Worm (Caenorhabditis elegans) whole organism, L4 larva: ENCODE results near the gene Y53F4B.43.
A peak's percentile ranks its signal among the peaks of the same experiment; 100 is the strongest.

Experiments used
- F26F4.8 ChIP-seq: fragments of 200-800 bp; sonication (Bioruptor generic); conservative IDR thresholded peaks from 2 replicates; pipeline ENCODE4 v1.3.6; 2022; ENCODE audit warnings: missing genetic modification characterization, missing compliant biosample characterization
- F44E2.7 ChIP-seq: fragments of 200-800 bp; sonication (Bioruptor generic); IDR thresholded peaks from 2 replicates; pipeline ENCODE4 v2.1.2; 2022; ENCODE audit warnings: missing genetic modification characterization, missing compliant biosample characterization
- F49E8.2 ChIP-seq: sonication (generic microtip); optimal IDR thresholded peaks from 2 replicates; lab custom pipeline; 2016; ENCODE audit warnings: missing compliant biosample characterization, mild to moderate bottlenecking, missing genetic modification characterization, borderline replicate concordance
- T26A8.4 ChIP-seq: fragments of 200-800 bp; sonication (Bioruptor generic); IDR thresholded peaks from 2 replicates; pipeline ENCODE4 v1.3.6; 2022; ENCODE audit warnings: missing genetic modification characterization, missing compliant biosample characterization
- aha-1 ChIP-seq: fragments of 150-350 bp; peaks from one replicate; lab custom pipeline; 2014; ENCODE audit warnings: missing biosample characterization, missing genetic modification characterization
- aly-2 ChIP-seq: sonication (generic microtip); optimal IDR thresholded peaks from 2 replicates; lab custom pipeline; 2018; ENCODE audit warnings: missing biosample characterization, missing genetic modification characterization
- arid-1 ChIP-seq: fragments of 200-800 bp; sonication (Bioruptor generic); conservative IDR thresholded peaks from 2 replicates; pipeline ENCODE4 v1.3.6; 2022; ENCODE audit warnings: missing genetic modification reagents, missing genetic modification characterization, missing compliant biosample characterization
- ceh-20 ChIP-seq: fragments of 200-800 bp; sonication (Bioruptor generic); IDR thresholded peaks from 2 replicates; pipeline ENCODE4 v1.3.6; 2022; ENCODE audit warnings: missing genetic modification reagents, missing genetic modification characterization, missing compliant biosample characterization
- ceh-44 ChIP-seq: fragments of 200-800 bp; sonication (Bioruptor generic); IDR thresholded peaks from 2 replicates; pipeline ENCODE4 v1.3.6; 2022; ENCODE audit warnings: missing genetic modification reagents, missing genetic modification characterization, missing compliant biosample characterization
- ceh-82 ChIP-seq: sonication (generic microtip); optimal IDR thresholded peaks from 2 replicates; lab custom pipeline; 2017; ENCODE audit warnings: missing biosample characterization, missing genetic modification characterization
- dmd-6 ChIP-seq: fragments of 200-800 bp; sonication (Bioruptor generic); IDR thresholded peaks from 2 replicates; pipeline ENCODE4 v1.3.6; 2022; ENCODE audit warnings: missing genetic modification reagents, missing genetic modification characterization, missing compliant biosample characterization
- dmd-9 ChIP-seq: fragments of 200-800 bp; sonication (Bioruptor generic); IDR thresholded peaks from 2 replicates; pipeline ENCODE4 v1.3.6; 2022; ENCODE audit warnings: missing genetic modification reagents, missing genetic modification characterization, missing compliant biosample characterization
- dpl-1 ChIP-seq: fragments of 150-350 bp; optimal IDR thresholded peaks from 2 replicates; lab custom pipeline; 2014; ENCODE audit warnings: missing biosample characterization, missing genetic modification reagents, missing genetic modification characterization
- duxl-1 ChIP-seq: sonication (generic microtip); optimal IDR thresholded peaks from 2 replicates; lab custom pipeline; 2016; ENCODE audit warnings: mild to moderate bottlenecking, missing genetic modification characterization, moderate library complexity, missing compliant biosample characterization; ENCODE audit not compliant: poor library complexity
- egl-43 ChIP-seq: fragments of 200-800 bp; sonication (Bioruptor generic); IDR thresholded peaks from 2 replicates; pipeline ENCODE4 v1.3.6; 2022; ENCODE audit warnings: missing genetic modification reagents, missing genetic modification characterization, missing compliant biosample characterization
- fkh-10 ChIP-seq: fragments of 150-350 bp; optimal IDR thresholded peaks from 2 replicates; lab custom pipeline; 2014; ENCODE audit warnings: missing biosample characterization, missing genetic modification reagents, missing genetic modification characterization
- gei-8 ChIP-seq: fragments of 200-800 bp; sonication (Bioruptor generic); optimal IDR thresholded peaks from 2 replicates; lab custom pipeline; 2018; ENCODE audit warnings: mild to moderate bottlenecking, missing genetic modification characterization, missing compliant biosample characterization
- hif-1 ChIP-seq, 2 experiments: sonication (generic microtip); optimal IDR thresholded peaks; 2 replicates each; lab custom pipeline; 2016 to 2017; ENCODE audit warnings: missing compliant biosample characterization in 2 of 2, missing genetic modification characterization in 2 of 2, missing genetic modification reagents in 2 of 2, missing genotype in 2 of 2, mild to moderate bottlenecking in 1 of 2
- hlh-11 ChIP-seq: fragments of 200-800 bp; sonication (Bioruptor generic); optimal IDR thresholded peaks from 2 replicates; lab custom pipeline; 2018; ENCODE audit warnings: mild to moderate bottlenecking, missing genetic modification characterization, missing compliant biosample characterization
- lin-1 ChIP-seq: fragments of 200-800 bp; sonication (Bioruptor generic); IDR thresholded peaks from 2 replicates; pipeline ENCODE4 v1.3.6; 2022; ENCODE audit warnings: missing genetic modification reagents, missing genetic modification characterization, missing compliant biosample characterization
- lin-15B ChIP-seq: fragments of 150-350 bp; sonication (generic microtip); optimal IDR thresholded peaks from 3 replicates; lab custom pipeline; 2014; ENCODE audit warnings: missing biosample characterization, missing genetic modification characterization
- lin-38 ChIP-seq: fragments of 200-800 bp; sonication (Bioruptor generic); IDR thresholded peaks from 2 replicates; pipeline ENCODE4 v1.3.6; 2022; ENCODE audit warnings: missing genetic modification reagents, missing genetic modification characterization, missing compliant biosample characterization
- lir-3 ChIP-seq: sonication (generic microtip); optimal IDR thresholded peaks from 2 replicates; lab custom pipeline; 2016; ENCODE audit warnings: mild to moderate bottlenecking, missing genetic modification characterization, missing compliant biosample characterization
- mdl-1 ChIP-seq, 2 experiments: fragments of 150-350 bp in 1 of 2; sonication (generic microtip) in 1 of 2; optimal IDR thresholded peaks; 2 replicates each; lab custom pipeline; 2014 to 2017; ENCODE audit warnings: missing biosample characterization in 2 of 2, missing genetic modification characterization in 2 of 2
- mdt-29 ChIP-seq: fragments of 200-800 bp; sonication (Bioruptor generic); IDR thresholded peaks from 2 replicates; pipeline ENCODE4 v1.3.6; 2022; ENCODE audit warnings: missing genetic modification reagents, missing genetic modification characterization, missing compliant biosample characterization
- nhr-10 ChIP-seq: fragments of 150-350 bp; optimal IDR thresholded peaks from 2 replicates; lab custom pipeline; 2014; ENCODE audit warnings: missing biosample characterization, missing genetic modification characterization
- nhr-102 ChIP-seq: sonication (generic microtip); optimal IDR thresholded peaks from 2 replicates; lab custom pipeline; 2016; ENCODE audit warnings: mild to moderate bottlenecking, missing genetic modification characterization, moderate library complexity, missing compliant biosample characterization
- nhr-25 ChIP-seq: sonication (generic microtip); optimal IDR thresholded peaks from 2 replicates; lab custom pipeline; 2017; ENCODE audit warnings: missing genetic modification characterization, mild to moderate bottlenecking, missing compliant biosample characterization, antibody characterized with exemption, moderate library complexity, borderline replicate concordance; ENCODE audit not compliant: insufficient read depth
- nhr-76 ChIP-seq: fragments of 150-350 bp; optimal IDR thresholded peaks from 2 replicates; lab custom pipeline; 2014; ENCODE audit warnings: missing biosample characterization, missing genetic modification characterization
- pha-4 ChIP-seq, 2 experiments: fragments of 150-350 bp in 1 of 2; fragments of 200-800 bp in 1 of 2; sonication (Bioruptor generic) in 1 of 2; IDR thresholded peaks in 1 of 2; optimal IDR thresholded peaks in 1 of 2; 2 replicates each; pipeline versions ENCODE4 v1.3.6 to Lab custom; 2014 to 2022; ENCODE audit warnings: missing genetic modification characterization in 2 of 2, missing genetic modification reagents in 2 of 2, missing biosample characterization in 1 of 2, missing compliant biosample characterization in 1 of 2
- php-3 ChIP-seq: fragments of 200-800 bp; sonication (Bioruptor generic); IDR thresholded peaks from 2 replicates; pipeline ENCODE4 v1.3.6; 2022; ENCODE audit warnings: missing genetic modification reagents, missing genetic modification characterization, missing compliant biosample characterization
- rbr-2 ChIP-seq: sonication (generic microtip); optimal IDR thresholded peaks from 2 replicates; lab custom pipeline; 2016; ENCODE audit warnings: missing genotype, missing genetic modification characterization, missing compliant biosample characterization
- sdz-12 ChIP-seq: fragments of 200-800 bp; sonication (Bioruptor generic); optimal IDR thresholded peaks from 2 replicates; lab custom pipeline; 2018; ENCODE audit warnings: mild to moderate bottlenecking, missing genetic modification characterization, missing compliant biosample characterization
- set-16 ChIP-seq: fragments of 200-800 bp; sonication (Bioruptor generic); IDR thresholded peaks from 2 replicates; pipeline ENCODE4 v1.3.6; 2022; ENCODE audit warnings: missing genetic modification reagents, missing genetic modification characterization, missing compliant biosample characterization
- tra-1 ChIP-seq: fragments of 200-800 bp; sonication (Bioruptor generic); IDR thresholded peaks from 2 replicates; pipeline ENCODE4 v1.3.6; 2022; ENCODE audit warnings: missing genetic modification reagents, missing genetic modification characterization, missing compliant biosample characterization
- unc-130 ChIP-seq: sonication (generic microtip); optimal IDR thresholded peaks from 2 replicates; lab custom pipeline; 2016; ENCODE audit warnings: missing genetic modification reagents, missing genetic modification characterization, missing compliant biosample characterization
- unc-39 ChIP-seq: sonication (generic microtip); optimal IDR thresholded peaks from 2 replicates; lab custom pipeline; 2017; ENCODE audit warnings: missing biosample characterization, missing genetic modification characterization
- vab-7 ChIP-seq: fragments of 200-800 bp; sonication (Bioruptor generic); IDR thresholded peaks from 2 replicates; pipeline ENCODE4 v1.3.6; 2022; ENCODE audit warnings: missing genetic modification reagents, missing genetic modification characterization, missing compliant biosample characterization
- ztf-7 ChIP-seq: fragments of 150-350 bp; optimal IDR thresholded peaks from 2 replicates; lab custom pipeline; 2014; ENCODE audit warnings: missing biosample characterization, missing genetic modification characterization

Gene Y53F4B.43

ce11 chrII:15004538-15004937, 16.3 kb downstream of the Y53F4B.43 start (continued):
- no peak for TF ChIP-seq gei-8 (GFP tag; lab: Kevin White, UChicago)
- TF ChIP-seq rbr-2 (tag; lab: Kevin White, UChicago) = no peak

ce11 chrII:15005118-15005517, 16.8 kb downstream of the Y53F4B.43 start:
- no peak for TF ChIP-seq tra-1 (GFP tag; lab: Robert Waterston, UW)
- 0 out of 2 replicates have a peak, but pooled peaks have one; percentile 11 for TF ChIP-seq php-3
- TF ChIP-seq fkh-10 (GFP tag; lab: Kevin White, UChicago) = no peak
- peak; percentile 43; the same call in 1 of the 2 replicates for TF ChIP-seq egl-43 (GFP tag; lab: Robert Waterston, UW)
- TF ChIP-seq aly-2 (tag; lab: Kevin White, UChicago) = no peak
- peak; percentile 70; the same call in 1 of the 2 replicates for TF ChIP-seq set-16 (GFP tag; lab: Robert Waterston, UW)
- TF ChIP-seq lin-1 = no peak
- TF ChIP-seq aha-1 (tag; lab: Kevin White, UChicago) = peak; percentile 58
- TF ChIP-seq, all 104 proteins: peak for 4

ce11 chrII:15008481-15009057, 20.3 kb downstream of the Y53F4B.43 start:
- TF ChIP-seq set-16 (GFP tag; lab: Robert Waterston, UW) (peak; percentile 77), unc-39 (tag; lab: Kevin White, UChicago) (no peak), vab-7 (GFP tag; lab: Robert Waterston, UW) (0 out of 2 replicates have a peak, but pooled peaks have one; percentile 21), F44E2.7 (GFP tag; lab: Robert Waterston, UW) (no peak), lin-38 (0 out of 2 replicates have a peak, but pooled peaks have one; percentile 4), hif-1 (tag; optimal IDR thresholded peaks at IDR 0.05; lab: Kevin White, UChicago) (peak in 1 of 2 experiments; percentile 62)

DNA sequence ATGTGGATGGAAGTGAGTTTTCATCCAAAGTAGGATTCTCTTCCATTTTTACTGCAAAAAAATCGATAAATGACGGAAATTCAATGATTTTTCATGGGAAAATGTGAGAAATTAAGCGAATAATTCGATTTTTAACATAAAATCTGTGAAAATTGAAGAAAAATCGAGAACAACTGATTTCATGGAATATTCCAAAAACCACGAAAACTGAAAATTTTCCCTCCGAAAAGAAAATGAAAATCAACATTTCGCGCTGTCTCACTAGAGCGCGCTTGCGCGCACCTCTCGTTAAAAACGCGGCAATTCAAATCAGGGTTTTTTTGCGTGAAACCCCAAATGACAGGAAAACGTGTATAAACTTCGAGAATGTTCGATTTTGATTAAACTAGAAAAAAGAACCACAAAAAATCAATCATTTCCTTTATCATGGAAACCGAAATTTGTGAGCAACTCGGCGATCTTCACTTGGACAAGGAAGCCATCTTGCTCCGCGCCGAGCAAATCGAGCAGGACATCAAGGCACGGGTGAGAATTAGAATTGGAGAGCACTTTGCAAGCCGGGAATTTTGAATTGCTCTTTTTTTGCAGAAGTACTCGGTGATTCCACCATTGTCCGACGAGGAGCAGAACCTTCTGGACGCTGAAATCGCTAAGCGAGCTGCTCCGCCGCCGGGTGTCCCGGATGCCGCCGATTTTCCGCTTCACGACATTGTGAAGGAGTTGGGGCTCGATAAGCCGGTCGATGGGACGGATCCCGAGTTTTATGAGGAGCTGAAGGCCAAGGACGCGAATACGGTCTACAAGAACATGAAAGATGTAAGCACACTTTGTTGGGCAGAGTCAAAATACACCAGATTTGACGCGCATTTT, 22.3 kb downstream of the Y53F4B.43 start, which contains the start of the genes Y53F4B.9 and Y53F4B.11:
Gene Y53F4B.9, minus strand, starts transcription at position 51 of the 870 bp plus-strand sequence.
Gene Y53F4B.11, plus strand, starts transcription at position 383 of the 870 bp plus-strand sequence.
- TF ChIP-seq pha-4 (GFP tag; IDR thresholded peaks at IDR 0.05; lab: Robert Waterston, UW) (no peak), pha-4 (tag; optimal IDR thresholded peaks at IDR 0.05; lab: Kevin White, UChicago) (peak; percentile 6), sdz-12 (GFP tag; lab: Kevin White, UChicago) (no peak), F49E8.2 (peak; percentile 53), nhr-25 (tag; lab: Kevin White, UChicago) (no peak), hlh-11 (tag; lab: Kevin White, UChicago) (peak; percentile 22), lir-3 (tag; lab: Kevin White, UChicago) (no peak), dmd-6 (peak; percentile 37; the same call in 1 of the 2 replicates), unc-130 (GFP tag; lab: Kevin White, UChicago) (peak; percentile 73), ceh-44 (GFP tag; lab: Robert Waterston, UW) (no peak), mdl-1 (tag; optimal IDR thresholded peaks at IDR 0.05; lab: Kevin White, UChicago) (no peak), aha-1 (tag; lab: Kevin White, UChicago) (peak; percentile 12), vab-7 (GFP tag; lab: Robert Waterston, UW) (0 out of 2 replicates have a peak, but pooled peaks have one; percentile 29), ztf-7 (tag; lab: Kevin White, UChicago) (no peak), F26F4.8 (no peak), nhr-102 (no peak), egl-43 (GFP tag; lab: Robert Waterston, UW) (no peak), F44E2.7 (GFP tag; lab: Robert Waterston, UW) (no peak), duxl-1 (tag; lab: Kevin White, UChicago) (no peak), dpl-1 (GFP tag; lab: Kevin White, UChicago) (peak; percentile 99), lin-38 (peak; percentile 99), lin-15B (tag; lab: Kevin White, UChicago) (peak; percentile 45), nhr-76 (no peak), ceh-20 (peak; percentile 27; the same call in 1 of the 2 replicates), ceh-82 (no peak), mdt-29 (GFP tag; lab: Robert Waterston, UW) (no peak; the same call in 1 of the 2 replicates), set-16 (GFP tag; lab: Robert Waterston, UW) (peak; percentile 80), T26A8.4 (GFP tag; lab: Robert Waterston, UW) (0 out of 2 replicates have a peak, but pooled peaks have one; percentile 10), hif-1 (tag; optimal IDR thresholded peaks at IDR 0.05; lab: Kevin White, UChicago) (peak in 1 of 2 experiments; percentile 70), nhr-10 (tag; lab: Kevin White, UChicago) (no peak), dmd-9 (GFP tag; lab: Robert Waterston, UW) (0 out of 2 replicates have a peak, but pooled peaks have one; percentile 52), arid-1 (GFP tag; lab: Robert Waterston, UW) (peak; percentile 48; the same call in 1 of the 2 replicates)
